Worm (Caenorhabditis elegans) whole organism, L1 larva: Measurements from ENCODE around the gene str-204.

Source experiments
- ces-1 ChIP-seq: fragments of 150-350 bp; optimal IDR thresholded peaks from 2 replicates; lab custom pipeline; 2014; ENCODE audit warnings: missing biosample characterization, missing genetic modification reagents, missing genetic modification characterization
- lsy-2 ChIP-seq, 2 experiments: fragments of 150-350 bp; optimal IDR thresholded peaks; 2 replicates each; lab custom pipeline; 2014; ENCODE audit warnings: missing biosample characterization in 2 of 2, missing genetic modification characterization in 2 of 2
- nhr-11 ChIP-seq: fragments of 150-350 bp; optimal IDR thresholded peaks from 2 replicates; lab custom pipeline; 2014; ENCODE audit warnings: missing biosample characterization, missing genetic modification characterization
- pqm-1 ChIP-seq: sonication (generic microtip); optimal IDR thresholded peaks from 3 replicates; lab custom pipeline; 2017; ENCODE audit warnings: missing biosample characterization, missing genetic modification characterization
- skn-1 ChIP-seq: fragments of 150-350 bp; optimal IDR thresholded peaks from 2 replicates; lab custom pipeline; 2014; ENCODE audit warnings: missing biosample characterization, missing genetic modification characterization
- tbx-2 ChIP-seq: sonication (generic microtip); optimal IDR thresholded peaks from 2 replicates; lab custom pipeline; 2016; ENCODE audit warnings: missing genetic modification characterization, missing compliant biosample characterization

ce11 chrV:7136859-7137258 lies 22.6 kb upstream of the str-204 start:
- TF ChIP-seq pqm-1 (tag; lab: Kevin White, UChicago) (no peak), lsy-2 (tag; optimal IDR thresholded peaks at IDR 0.05; lab: Kevin White, UChicago) (no peak), nhr-11 (tag; lab: Kevin White, UChicago) (no peak), skn-1 (tag; lab: Kevin White, UChicago) (no peak), tbx-2 (no peak), ces-1 (GFP tag; lab: Kevin White, UChicago) (no peak)
